Worm (Caenorhabditis elegans) whole organism, L4/young adult: ENCODE results near the gene F55B11.3.

Source experiments
- W03F9.2 ChIP-seq: fragments of 150-350 bp; optimal IDR thresholded peaks from 2 replicates; lab custom pipeline; 2014; ENCODE audit warnings: missing biosample characterization, missing genetic modification characterization
- dao-5 ChIP-seq: sonication (generic microtip); optimal IDR thresholded peaks from 2 replicates; lab custom pipeline; 2016; ENCODE audit warnings: missing genotype, missing genetic modification characterization, moderate library complexity, missing compliant biosample characterization
- him-1 ChIP-seq: sonication (generic microtip); optimal IDR thresholded peaks from 2 replicates; lab custom pipeline; 2016; ENCODE audit warnings: missing genotype, missing genetic modification reagents, missing genetic modification characterization, missing compliant biosample characterization

F55B11.3 gene

DNA sequence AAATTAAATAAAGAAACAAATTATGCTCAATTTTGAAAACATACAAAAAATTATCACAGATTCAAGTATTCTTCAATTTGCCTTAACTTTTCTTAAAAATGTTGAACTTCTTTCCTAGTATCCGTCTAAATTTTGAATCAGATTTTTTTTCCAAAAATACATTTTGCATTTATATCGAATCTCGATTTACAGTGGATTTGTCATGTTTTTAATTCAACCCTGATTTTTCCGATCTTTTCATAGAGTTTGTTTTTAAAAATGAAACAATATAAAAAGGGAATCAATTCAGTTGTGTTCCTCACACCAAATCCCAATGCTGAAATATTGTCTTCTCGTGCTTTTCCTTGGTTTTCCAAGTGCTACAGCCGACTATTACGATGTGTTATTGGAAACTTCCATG is at the start of gene F55B11.3:
TSS of gene F55B11.3 (plus strand) at position 301 of the 400 bp plus-strand sequence.
- TF ChIP-seq dao-5 (tag; lab: Kevin White, UChicago) (no peak), W03F9.2 (tag; lab: Kevin White, UChicago) (no peak), him-1 (tag; lab: Kevin White, UChicago) (no peak)

DNA sequence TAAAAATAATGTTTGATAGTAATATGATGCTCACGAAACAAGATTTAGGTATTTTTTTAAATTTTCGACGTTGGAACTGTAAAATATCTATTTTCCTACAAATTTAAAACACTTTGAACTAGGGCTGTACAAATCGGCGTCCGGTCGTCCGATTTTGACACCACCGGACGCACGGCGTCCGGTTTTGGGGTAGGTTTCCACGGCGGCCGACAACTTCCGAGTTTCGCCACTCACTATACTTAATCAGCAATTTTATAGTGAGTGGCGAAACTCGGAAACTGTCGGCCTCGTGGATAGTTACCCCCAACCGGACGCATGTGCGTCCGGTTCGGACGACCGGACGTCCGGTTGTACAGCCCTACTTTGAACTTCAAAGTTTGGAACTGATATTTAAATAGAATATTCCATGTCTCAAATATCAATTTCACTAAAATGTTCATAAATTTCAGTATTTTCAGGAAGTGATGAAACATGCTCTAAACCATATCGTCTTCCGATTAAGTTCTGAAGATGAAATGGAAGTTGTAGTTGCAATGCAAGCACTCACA is 47.2 kb upstream of the F55B11.3 start:
- no peak for TF ChIP-seq dao-5 (tag; lab: Kevin White, UChicago)
- no peak for TF ChIP-seq him-1 (tag; lab: Kevin White, UChicago)
- no peak for TF ChIP-seq W03F9.2 (tag; lab: Kevin White, UChicago)

DNA sequence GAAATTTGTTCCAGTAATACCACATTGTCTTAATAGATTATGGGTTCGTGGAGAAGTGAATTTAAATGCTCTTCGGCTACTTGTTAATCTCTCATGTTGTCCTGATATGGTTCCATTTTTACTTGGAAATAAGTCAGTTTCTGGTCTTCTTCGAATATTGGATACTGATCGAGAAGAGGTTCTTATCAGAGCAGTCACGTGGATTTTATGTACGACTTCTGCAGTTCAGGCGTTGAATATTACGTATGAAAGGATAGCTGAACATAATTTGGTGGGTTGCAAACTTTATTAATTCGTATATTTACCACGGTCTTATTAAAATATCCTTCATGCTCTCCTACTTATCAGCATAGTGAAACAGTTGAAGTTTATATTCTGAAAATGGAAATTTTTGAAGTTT is 46.6 kb upstream of the F55B11.3 start:
- TF ChIP-seq dao-5 (tag; lab: Kevin White, UChicago) (no peak), him-1 (tag; lab: Kevin White, UChicago) (no peak), W03F9.2 (tag; lab: Kevin White, UChicago) (no peak)

DNA sequence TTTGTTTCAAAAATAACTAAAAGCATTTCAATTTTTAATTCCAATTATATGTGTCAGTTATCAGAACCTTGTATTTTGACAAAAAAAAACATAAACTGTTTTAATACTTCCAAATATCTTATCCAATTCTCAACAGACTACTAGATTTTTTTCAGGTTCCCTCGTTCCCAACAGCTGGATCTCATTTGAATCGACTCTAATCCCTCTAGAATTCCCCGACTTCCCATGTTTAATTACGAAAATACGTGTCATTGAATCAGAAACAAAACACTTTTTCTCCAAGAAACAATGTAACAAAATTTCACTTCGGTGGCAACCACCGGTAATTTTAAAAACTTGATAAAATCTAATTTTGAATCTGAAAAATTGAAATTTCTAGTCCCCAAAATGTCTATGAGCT is 45.3 kb upstream of the F55B11.3 start:
- no peak for TF ChIP-seq W03F9.2 (tag; lab: Kevin White, UChicago)

DNA sequence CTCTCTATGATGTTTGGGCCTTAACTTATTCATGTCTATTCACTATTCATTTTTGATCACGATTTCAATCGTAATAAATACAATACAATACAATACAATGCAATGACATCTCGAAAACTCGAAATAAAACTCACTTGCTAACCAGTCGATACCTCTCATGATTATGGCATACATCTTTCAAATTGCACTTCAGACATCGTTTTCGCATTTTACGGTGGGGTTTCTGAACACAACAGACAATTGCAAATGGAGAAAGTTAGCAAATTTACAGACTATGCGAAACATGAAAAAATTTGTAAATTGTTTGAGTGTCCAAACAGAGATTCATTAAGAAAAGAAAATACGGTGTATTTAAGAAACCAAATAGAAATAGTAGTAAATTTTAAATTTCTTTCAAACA is 41.0 kb upstream of the F55B11.3 start, which contains the start of gene paqr-3:
TSS of gene paqr-3 (minus strand) at position 210 of the 400 bp plus-strand sequence.
- TF ChIP-seq him-1 (tag; lab: Kevin White, UChicago) (no peak), dao-5 (tag; lab: Kevin White, UChicago) (no peak)

DNA sequence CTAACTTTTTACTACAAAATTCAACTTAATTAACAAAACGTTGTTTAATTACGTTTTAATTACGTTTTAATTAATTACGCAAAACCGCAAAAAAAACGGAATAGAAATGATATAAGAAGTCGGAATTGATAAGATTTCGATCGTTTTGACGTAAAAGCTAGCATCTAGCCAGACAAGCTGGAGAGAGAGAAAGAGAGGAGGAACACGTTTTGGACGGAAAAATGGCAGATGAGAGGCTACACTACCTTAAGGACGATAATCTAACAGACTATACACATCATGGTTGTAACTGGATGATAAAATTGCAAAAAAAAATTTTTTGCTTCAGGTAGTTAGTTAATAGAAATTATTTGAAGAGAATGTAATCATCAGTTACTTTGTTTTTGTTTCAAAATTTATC is 40.3 kb upstream of the F55B11.3 start:
- no peak for TF ChIP-seq W03F9.2 (tag; lab: Kevin White, UChicago)
- TF ChIP-seq him-1 (tag; lab: Kevin White, UChicago) = no peak

DNA sequence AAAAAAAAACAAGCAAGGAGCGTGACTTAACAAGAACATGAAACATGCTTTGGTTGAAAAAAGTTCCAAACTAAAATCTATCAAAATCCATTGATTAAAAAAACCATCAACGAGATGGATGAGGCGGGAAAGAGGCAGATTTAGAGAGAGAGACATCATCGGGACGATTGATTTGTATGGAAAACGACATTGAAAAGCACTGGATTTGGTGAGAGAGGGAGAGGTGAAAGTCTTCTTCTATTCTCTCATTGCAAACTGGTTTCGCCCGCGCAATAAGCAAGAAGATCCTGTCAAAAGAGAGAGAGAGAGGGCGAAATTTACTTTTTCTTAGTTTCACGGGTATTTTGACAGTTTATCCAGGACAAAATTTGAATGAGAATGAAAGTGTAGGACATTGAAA is 39.4 kb upstream of the F55B11.3 start:
- TF ChIP-seq him-1 (tag; lab: Kevin White, UChicago) (no peak), W03F9.2 (tag; lab: Kevin White, UChicago) (no peak), dao-5 (tag; lab: Kevin White, UChicago) (no peak)

DNA sequence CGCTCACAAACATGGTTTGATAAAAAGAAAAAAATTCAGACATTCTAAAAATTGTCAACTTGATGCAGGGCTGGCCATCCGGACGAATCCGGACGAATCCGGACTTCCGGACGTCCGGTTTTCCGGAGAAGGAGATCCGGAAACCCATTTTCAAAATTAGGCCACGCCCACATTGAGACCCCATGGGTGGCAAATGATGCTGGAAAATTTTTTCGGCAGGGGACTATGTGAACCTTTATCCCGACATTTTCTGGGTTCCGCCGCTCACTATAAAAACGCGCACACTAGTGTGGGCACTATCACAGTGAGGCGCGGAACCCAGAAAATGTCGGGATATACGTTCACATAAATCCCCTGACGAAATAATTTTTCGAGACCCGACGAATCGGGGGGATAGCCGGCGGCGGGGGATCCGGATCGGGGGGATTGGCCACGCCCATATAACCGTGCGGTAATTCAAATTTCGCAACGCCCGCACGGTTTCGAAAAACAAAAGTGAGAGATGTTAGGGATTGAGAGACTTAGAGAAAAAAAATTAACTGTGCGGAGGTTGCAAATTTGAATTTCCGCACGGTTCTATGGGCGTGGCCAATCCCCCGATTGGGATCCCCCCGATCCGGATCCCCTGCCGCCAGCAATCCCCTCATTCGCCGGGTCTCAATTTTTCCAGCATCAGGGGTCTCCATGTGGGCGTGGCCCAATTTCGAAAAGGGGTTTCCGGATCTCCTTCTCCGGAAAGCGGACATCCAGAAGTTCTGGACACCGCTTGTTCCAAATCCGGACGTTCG is 36.5 kb upstream of the F55B11.3 start:
- TF ChIP-seq W03F9.2 (tag; lab: Kevin White, UChicago) (no peak), him-1 (tag; lab: Kevin White, UChicago) (no peak), dao-5 (tag; lab: Kevin White, UChicago) (no peak)

DNA sequence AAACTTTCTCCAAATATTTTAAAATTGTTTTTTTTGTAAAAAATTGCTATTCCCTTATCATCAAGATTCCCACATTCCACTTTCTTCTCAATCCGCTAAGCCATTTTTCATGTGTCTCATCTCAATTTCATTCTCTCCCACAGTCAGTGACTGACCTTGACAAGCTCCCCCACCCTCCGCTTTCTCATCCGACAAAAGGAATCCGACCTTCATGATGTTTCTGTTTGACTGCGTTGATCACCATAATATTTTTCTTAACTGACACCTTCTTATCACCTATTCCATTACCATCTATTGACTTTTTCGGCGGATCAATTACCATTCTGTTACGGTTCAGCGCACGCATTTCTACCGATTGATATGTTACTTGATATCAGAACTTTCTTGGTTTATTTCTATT is 35.4 kb upstream of the F55B11.3 start:
- TF ChIP-seq him-1 (tag; lab: Kevin White, UChicago) (no peak), W03F9.2 (tag; lab: Kevin White, UChicago) (no peak), dao-5 (tag; lab: Kevin White, UChicago) (no peak)

DNA sequence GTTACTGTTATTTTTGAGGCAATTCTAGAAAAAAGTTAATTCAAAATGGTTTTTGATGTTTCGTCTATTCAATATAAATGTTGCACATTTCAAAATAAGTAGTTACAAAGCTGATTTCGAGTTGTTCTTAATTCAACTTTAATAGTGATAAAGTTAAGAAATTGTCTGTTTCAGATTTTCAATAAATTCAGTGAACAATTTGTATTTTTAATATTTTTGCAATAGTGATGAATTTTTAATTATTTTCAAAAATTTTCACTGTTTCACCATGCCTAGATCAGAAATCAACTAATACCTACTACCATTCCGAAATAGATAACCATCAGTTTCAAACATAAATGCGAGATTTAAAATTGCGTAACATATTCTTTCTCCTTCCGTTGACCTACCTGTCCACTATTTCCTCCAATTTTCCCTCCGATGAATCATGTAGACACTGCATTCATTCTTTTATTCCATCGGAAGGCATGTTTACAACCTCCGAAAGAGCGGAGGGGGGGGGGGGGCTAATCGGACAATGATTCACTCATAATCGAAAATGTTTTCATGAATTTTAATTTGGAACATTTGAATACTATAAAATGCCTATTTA is 34.4 kb upstream of the F55B11.3 start:
- TF ChIP-seq dao-5 (tag; lab: Kevin White, UChicago) (no peak), him-1 (tag; lab: Kevin White, UChicago) (no peak), W03F9.2 (tag; lab: Kevin White, UChicago) (no peak)

DNA sequence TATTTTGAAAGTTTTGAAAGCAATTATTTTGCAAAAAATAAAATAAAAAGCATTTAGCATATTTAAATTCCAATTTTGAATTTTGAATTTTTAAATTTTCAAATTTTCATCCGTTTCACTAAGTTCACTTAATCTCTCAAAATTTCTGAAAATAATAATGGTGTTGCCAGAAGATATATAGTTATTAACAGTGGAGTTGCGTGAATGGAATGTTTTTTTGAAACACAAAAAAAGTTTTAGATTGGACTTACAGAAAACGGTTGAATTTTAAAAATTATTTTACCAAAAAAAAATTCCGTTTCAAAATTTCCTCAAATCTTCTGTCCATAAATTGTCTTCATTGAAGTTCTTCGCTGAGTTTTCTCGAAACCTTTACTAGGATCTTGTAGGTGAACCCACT is 33.2 kb upstream of the F55B11.3 start:
- TF ChIP-seq dao-5 (tag; lab: Kevin White, UChicago) = no peak
- no peak for TF ChIP-seq him-1 (tag; lab: Kevin White, UChicago)
- no peak for TF ChIP-seq W03F9.2 (tag; lab: Kevin White, UChicago)

DNA sequence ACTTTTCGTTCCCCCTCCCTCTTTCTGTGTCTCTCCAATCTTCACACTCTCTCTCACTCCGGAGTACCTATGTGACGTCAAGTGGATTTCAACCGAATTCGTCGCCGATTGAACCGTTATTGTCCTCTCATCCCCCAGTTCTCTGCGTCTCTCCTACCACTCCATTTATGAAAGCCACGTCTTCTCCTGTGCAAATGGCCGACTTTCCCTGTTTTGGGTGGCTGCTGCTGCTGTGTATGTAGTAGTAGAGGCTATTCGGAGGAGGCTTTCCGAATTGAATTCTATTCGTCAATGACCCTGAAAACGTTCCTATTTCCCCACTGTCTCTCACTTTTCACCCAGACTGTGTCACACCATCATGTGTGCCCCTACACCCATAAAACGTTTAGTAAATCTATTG is 32.8 kb upstream of the F55B11.3 start:
- TF ChIP-seq him-1 (tag; lab: Kevin White, UChicago) (no peak), dao-5 (tag; lab: Kevin White, UChicago) (no peak), W03F9.2 (tag; lab: Kevin White, UChicago) (no peak)

DNA sequence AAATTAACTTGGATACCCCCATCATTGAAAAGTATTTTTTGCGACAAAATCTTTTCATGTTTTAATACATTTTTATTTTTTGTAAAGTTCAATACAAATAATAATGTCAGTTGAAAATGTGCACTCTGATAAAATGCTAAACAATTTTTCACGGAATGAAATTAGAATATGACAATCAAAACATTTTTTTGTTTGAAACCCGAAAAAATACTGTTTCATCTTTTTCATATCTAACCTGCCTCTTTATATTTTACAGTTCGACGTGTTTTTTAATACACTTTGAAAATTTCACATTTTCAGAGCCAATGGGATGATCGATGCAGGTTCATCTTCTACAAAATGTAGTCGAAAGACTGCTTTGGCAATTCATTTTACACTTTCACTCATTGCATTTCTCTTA is 30.7 kb upstream of the F55B11.3 start, which contains the start of gene clc-8:
TSS of gene clc-8 (plus strand) at position 301 of the 400 bp plus-strand sequence.
- TF ChIP-seq W03F9.2 (tag; lab: Kevin White, UChicago) (no peak), him-1 (tag; lab: Kevin White, UChicago) (no peak), dao-5 (tag; lab: Kevin White, UChicago) (no peak)

DNA sequence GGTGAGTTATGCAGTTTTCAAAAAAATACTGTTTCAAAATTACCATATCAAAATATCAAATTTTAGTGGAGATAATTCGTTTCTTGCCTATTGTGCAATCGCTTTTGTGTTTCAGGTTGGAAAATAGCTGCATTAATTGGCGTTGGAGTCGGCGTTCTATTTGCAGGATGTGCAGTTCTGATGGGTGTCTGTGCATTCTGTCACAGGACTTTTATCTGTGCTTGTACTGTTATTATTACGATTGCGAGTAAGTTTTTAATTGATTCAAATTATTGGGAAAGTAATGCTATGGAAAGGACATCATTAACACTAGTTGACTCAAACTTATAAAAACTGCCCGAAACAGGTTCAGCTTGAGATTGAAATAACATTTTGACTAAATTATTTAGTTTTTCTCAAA is 29.7 kb upstream of the F55B11.3 start:
- TF ChIP-seq W03F9.2 (tag; lab: Kevin White, UChicago) (no peak), dao-5 (tag; lab: Kevin White, UChicago) (no peak), him-1 (tag; lab: Kevin White, UChicago) (no peak)
